Fruit fly (Drosophila melanogaster) whole organism: Measurements from ENCODE around the gene CG12121.

Experiments used
- EcR ChIP-seq, 2 experiments: fragments of >200 bp; optimal IDR thresholded peaks; 2 replicates each; lab custom pipeline; 2017; ENCODE audit warnings: missing biosample characterization in 2 of 2, missing genetic modification characterization in 2 of 2, missing genetic modification reagents in 2 of 2
- psq ChIP-seq: fragments of >200 bp; optimal IDR thresholded peaks from 2 replicates; lab custom pipeline; 2017

dm6 chrX:9267598-9267997 is 35.4 kb upstream of the CG12121 start, which contains the start of gene Erk7:
- TF ChIP-seq psq (lab: Kevin White, UChicago) (no peak), EcR (GFP tag; optimal IDR thresholded peaks at IDR 0.05; lab: Kevin White, UChicago) (no peak)
